Worm (Caenorhabditis elegans) whole organism, L4 larva: ENCODE data around the gene unc-6.
A peak's percentile ranks its signal among the peaks of the same experiment; 100 is the strongest.

Experiments used
- D1046.2 ChIP-seq: fragments of 200-800 bp; sonication (Bioruptor generic); IDR thresholded peaks from 2 replicates; pipeline ENCODE4 v1.3.6; 2022; ENCODE audit warnings: missing genetic modification characterization, missing compliant biosample characterization
- R02D3.7 ChIP-seq: fragments of 150-350 bp; sonication (generic microtip); optimal IDR thresholded peaks from 3 replicates; lab custom pipeline; 2014; ENCODE audit warnings: missing biosample characterization, missing genetic modification characterization
- T20F7.1 ChIP-seq: fragments of 200-800 bp; sonication (Bioruptor generic); optimal IDR thresholded peaks from 2 replicates; lab custom pipeline; 2018; ENCODE audit warnings: mild to moderate bottlenecking, missing genetic modification characterization, missing compliant biosample characterization
- Y105C5A.15 ChIP-seq: fragments of 200-800 bp; sonication (Bioruptor generic); IDR thresholded peaks from 2 replicates; pipeline ENCODE4 v1.3.6; 2022; ENCODE audit warnings: missing genetic modification characterization, missing compliant biosample characterization
- ZK337.2 ChIP-seq: fragments of 200-800 bp; sonication (Bioruptor generic); IDR thresholded peaks from 2 replicates; pipeline ENCODE4 v1.3.6; 2022; ENCODE audit warnings: missing genetic modification reagents, missing genetic modification characterization, missing compliant biosample characterization
- ZK546.5 ChIP-seq, 2 experiments: sonication (generic microtip); optimal IDR thresholded peaks; 2 replicates each; lab custom pipeline; 2017; ENCODE audit warnings: missing biosample characterization in 2 of 2, missing genetic modification characterization in 2 of 2
- arid-1 ChIP-seq: fragments of 200-800 bp; sonication (Bioruptor generic); conservative IDR thresholded peaks from 2 replicates; pipeline ENCODE4 v1.3.6; 2022; ENCODE audit warnings: missing genetic modification reagents, missing genetic modification characterization, missing compliant biosample characterization
- ceh-32 ChIP-seq: sonication (generic microtip); optimal IDR thresholded peaks from 2 replicates; lab custom pipeline; 2016; ENCODE audit warnings: mild to moderate bottlenecking, missing genetic modification characterization, missing compliant biosample characterization; ENCODE audit not compliant: poor library complexity
- ceh-62 ChIP-seq: sonication (generic microtip); optimal IDR thresholded peaks from 2 replicates; lab custom pipeline; 2017; ENCODE audit warnings: missing biosample characterization, missing genetic modification characterization
- daf-16 ChIP-seq, 3 experiments: sonication (generic microtip); optimal IDR thresholded peaks; 2 replicates each; lab custom pipeline; 2016 to 2017; ENCODE audit warnings: missing genetic modification characterization in 3 of 3, missing genetic modification reagents in 3 of 3, mild to moderate bottlenecking in 2 of 3, missing compliant biosample characterization in 2 of 3, missing biosample characterization in 1 of 3, moderate library complexity in 1 of 3
- daf-19 ChIP-seq: fragments of 200-800 bp; sonication (Bioruptor generic); conservative IDR thresholded peaks from 2 replicates; pipeline ENCODE4 v1.3.6; 2022; ENCODE audit warnings: missing genetic modification characterization, missing compliant biosample characterization
- dmd-6 ChIP-seq: fragments of 200-800 bp; sonication (Bioruptor generic); IDR thresholded peaks from 2 replicates; pipeline ENCODE4 v1.3.6; 2022; ENCODE audit warnings: missing genetic modification reagents, missing genetic modification characterization, missing compliant biosample characterization
- dmd-9 ChIP-seq: fragments of 200-800 bp; sonication (Bioruptor generic); IDR thresholded peaks from 2 replicates; pipeline ENCODE4 v1.3.6; 2022; ENCODE audit warnings: missing genetic modification reagents, missing genetic modification characterization, missing compliant biosample characterization
- dve-1 ChIP-seq: sonication (generic microtip); optimal IDR thresholded peaks from 2 replicates; lab custom pipeline; 2017; ENCODE audit warnings: antibody characterized with exemption, mild to moderate bottlenecking, missing genetic modification characterization, missing compliant biosample characterization; ENCODE audit not compliant: insufficient read depth
- gei-8 ChIP-seq: fragments of 200-800 bp; sonication (Bioruptor generic); optimal IDR thresholded peaks from 2 replicates; lab custom pipeline; 2018; ENCODE audit warnings: mild to moderate bottlenecking, missing genetic modification characterization, missing compliant biosample characterization
- hif-1 ChIP-seq, 2 experiments: sonication (generic microtip); optimal IDR thresholded peaks; 2 replicates each; lab custom pipeline; 2016 to 2017; ENCODE audit warnings: missing compliant biosample characterization in 2 of 2, missing genetic modification characterization in 2 of 2, missing genetic modification reagents in 2 of 2, missing genotype in 2 of 2, mild to moderate bottlenecking in 1 of 2
- hlh-11 ChIP-seq: fragments of 200-800 bp; sonication (Bioruptor generic); optimal IDR thresholded peaks from 2 replicates; lab custom pipeline; 2018; ENCODE audit warnings: mild to moderate bottlenecking, missing genetic modification characterization, missing compliant biosample characterization
- hmg-1.1 ChIP-seq: fragments of 200-800 bp; sonication (Bioruptor generic); IDR thresholded peaks from 2 replicates; pipeline ENCODE4 v1.3.6; 2022; ENCODE audit warnings: missing genetic modification reagents, missing genetic modification characterization, missing compliant biosample characterization
- lin-29 ChIP-seq: fragments of 200-800 bp; sonication (Bioruptor generic); IDR thresholded peaks from 2 replicates; pipeline ENCODE4 v1.3.6; 2022; ENCODE audit warnings: missing genetic modification reagents, missing genetic modification characterization, missing compliant biosample characterization
- lir-3 ChIP-seq: sonication (generic microtip); optimal IDR thresholded peaks from 2 replicates; lab custom pipeline; 2016; ENCODE audit warnings: mild to moderate bottlenecking, missing genetic modification characterization, missing compliant biosample characterization
- lsy-2 ChIP-seq, 2 experiments: fragments of 150-350 bp in 1 of 2; sonication (generic microtip) in 1 of 2; optimal IDR thresholded peaks; 2 replicates each; lab custom pipeline; 2014 to 2017; ENCODE audit warnings: missing biosample characterization in 2 of 2, missing genetic modification characterization in 2 of 2
- madf-5 ChIP-seq, 2 experiments: fragments of 200-800 bp; sonication (Bioruptor generic); IDR thresholded peaks; 2 replicates each; pipeline ENCODE4 v1.3.6; 2022; ENCODE audit warnings: missing compliant biosample characterization in 2 of 2, missing genetic modification characterization in 2 of 2
- madf-9 ChIP-seq: fragments of 200-800 bp; sonication (Bioruptor generic); conservative IDR thresholded peaks from 2 replicates; pipeline ENCODE4 v1.3.6; 2022; ENCODE audit warnings: missing genetic modification reagents, missing genetic modification characterization, missing compliant biosample characterization
- mes-2 ChIP-seq: sonication (generic microtip); optimal IDR thresholded peaks from 2 replicates; lab custom pipeline; 2016; ENCODE audit warnings: missing genotype, mild to moderate bottlenecking, missing genetic modification characterization, missing compliant biosample characterization; ENCODE audit not compliant: poor library complexity, severe bottlenecking
- mxl-3 ChIP-seq: fragments of 200-800 bp; sonication (Bioruptor generic); optimal IDR thresholded peaks from 2 replicates; lab custom pipeline; 2018; ENCODE audit warnings: mild to moderate bottlenecking, missing genetic modification characterization, missing compliant biosample characterization
- nhr-11 ChIP-seq: fragments of 150-350 bp; optimal IDR thresholded peaks from 2 replicates; lab custom pipeline; 2014; ENCODE audit warnings: missing biosample characterization, missing genetic modification characterization
- nhr-28 ChIP-seq: fragments of 150-350 bp; optimal IDR thresholded peaks from 2 replicates; lab custom pipeline; 2014; ENCODE audit warnings: missing biosample characterization, missing genetic modification characterization
- nhr-48 ChIP-seq: sonication (generic microtip); optimal IDR thresholded peaks from 2 replicates; lab custom pipeline; 2016; ENCODE audit warnings: mild to moderate bottlenecking, missing genetic modification characterization, missing compliant biosample characterization
- nhr-6 ChIP-seq: fragments of 150-350 bp; optimal IDR thresholded peaks from 2 replicates; lab custom pipeline; 2014; ENCODE audit warnings: missing biosample characterization, missing genetic modification characterization
- pha-4 ChIP-seq, 2 experiments: fragments of 150-350 bp in 1 of 2; fragments of 200-800 bp in 1 of 2; sonication (Bioruptor generic) in 1 of 2; IDR thresholded peaks in 1 of 2; optimal IDR thresholded peaks in 1 of 2; 2 replicates each; pipeline versions ENCODE4 v1.3.6 to Lab custom; 2014 to 2022; ENCODE audit warnings: missing genetic modification characterization in 2 of 2, missing genetic modification reagents in 2 of 2, missing biosample characterization in 1 of 2, missing compliant biosample characterization in 1 of 2
- php-3 ChIP-seq: fragments of 200-800 bp; sonication (Bioruptor generic); IDR thresholded peaks from 2 replicates; pipeline ENCODE4 v1.3.6; 2022; ENCODE audit warnings: missing genetic modification reagents, missing genetic modification characterization, missing compliant biosample characterization
- rbr-2 ChIP-seq: sonication (generic microtip); optimal IDR thresholded peaks from 2 replicates; lab custom pipeline; 2016; ENCODE audit warnings: missing genotype, missing genetic modification characterization, missing compliant biosample characterization
- set-16 ChIP-seq: fragments of 200-800 bp; sonication (Bioruptor generic); IDR thresholded peaks from 2 replicates; pipeline ENCODE4 v1.3.6; 2022; ENCODE audit warnings: missing genetic modification reagents, missing genetic modification characterization, missing compliant biosample characterization
- snpc-4 ChIP-seq: fragments of 150-350 bp; optimal IDR thresholded peaks from 2 replicates; lab custom pipeline; 2014; ENCODE audit warnings: missing biosample characterization, missing genetic modification characterization
- tra-1 ChIP-seq: fragments of 200-800 bp; sonication (Bioruptor generic); IDR thresholded peaks from 2 replicates; pipeline ENCODE4 v1.3.6; 2022; ENCODE audit warnings: missing genetic modification reagents, missing genetic modification characterization, missing compliant biosample characterization
- unc-62 ChIP-seq, 3 experiments: fragments of 150-350 bp in 1 of 3; sonication (generic microtip); optimal IDR thresholded peaks in 2 of 3; peaks in 1 of 3; 1 replicate in 1 of 3; 2 replicates in 2 of 3; lab custom pipeline; 2014 to 2017; ENCODE audit warnings: missing biosample characterization in 3 of 3, missing genetic modification characterization in 3 of 3, missing genetic modification reagents in 3 of 3, missing genotype in 1 of 3
- ztf-7 ChIP-seq: fragments of 150-350 bp; optimal IDR thresholded peaks from 2 replicates; lab custom pipeline; 2014; ENCODE audit warnings: missing biosample characterization, missing genetic modification characterization

The unc-6 gene

ce11 chrX:6902958-6903357, 13.5 kb downstream of the unc-6 start (continued):
- TF ChIP-seq hmg-1.1 (GFP tag; lab: Robert Waterston, UW) (peak; percentile 68), dmd-6 (GFP tag; lab: Robert Waterston, UW) (peak; percentile 70), tra-1 (GFP tag; lab: Robert Waterston, UW) (peak; percentile 87), mes-2 (tag; lab: Kevin White, UChicago) (peak; percentile 82), unc-62 (GFP tag; optimal IDR thresholded peaks at IDR 0.05 in 1 of 2; lab: Kevin White, UChicago) (no peak), unc-62 (tag; optimal IDR thresholded peaks at IDR 0.05; lab: Kevin White, UChicago) (no peak), lsy-2 (tag; optimal IDR thresholded peaks at IDR 0.05; lab: Kevin White, UChicago) (peak in 1 of 2 experiments; percentile 42), lir-3 (tag; lab: Kevin White, UChicago) (peak; percentile 60), D1046.2 (GFP tag; lab: Robert Waterston, UW) (peak; percentile 58; the same call in 1 of the 2 replicates), rbr-2 (peak; percentile 55), gei-8 (GFP tag; lab: Kevin White, UChicago) (peak; percentile 63), hlh-11 (tag; lab: Kevin White, UChicago) (peak; percentile 59), ztf-7 (tag; lab: Kevin White, UChicago) (peak; percentile 29), hif-1 (tag; optimal IDR thresholded peaks at IDR 0.05; lab: Kevin White, UChicago) (peak in 1 of 2 experiments; percentile 36), ceh-62 (no peak), snpc-4 (tag; lab: Kevin White, UChicago) (no peak), php-3 (GFP tag; lab: Robert Waterston, UW) (peak; percentile 75), R02D3.7 (tag; lab: Kevin White, UChicago) (no peak), nhr-48 (tag; lab: Kevin White, UChicago) (peak; percentile 46), nhr-11 (peak; percentile 15), T20F7.1 (GFP tag; lab: Kevin White, UChicago) (peak; percentile 43), arid-1 (GFP tag; lab: Robert Waterston, UW) (peak; percentile 59), nhr-6 (tag; lab: Kevin White, UChicago) (peak; percentile 43), madf-9 (GFP tag; lab: Robert Waterston, UW) (peak; percentile 80), dmd-9 (GFP tag; lab: Robert Waterston, UW) (peak; percentile 74), nhr-28 (tag; lab: Kevin White, UChicago) (peak; percentile 56), daf-19 (GFP tag; lab: Robert Waterston, UW) (peak; percentile 90), pha-4 (GFP tag; IDR thresholded peaks at IDR 0.05; lab: Robert Waterston, UW) (peak; percentile 80; the same call in 1 of the 2 replicates), pha-4 (tag; optimal IDR thresholded peaks at IDR 0.05; lab: Kevin White, UChicago) (no peak), Y105C5A.15 (GFP tag; lab: Robert Waterston, UW) (0 out of 2 replicates have a peak, but pooled peaks have one; percentile 80), ceh-32 (tag; lab: Kevin White, UChicago) (no peak), dve-1 (peak; percentile 63)
- TF ChIP-seq, all 104 proteins: peak for 54

ce11 chrX:6904064-6904771, 14.7 kb downstream of the unc-6 start, which contains the start of gene sid-5:
Gene sid-5, plus strand, starts transcription at chrX:6904721.
- TF ChIP-seq dve-1 (peak; percentile 40), mxl-3 (GFP tag; lab: Kevin White, UChicago) (no peak), ZK546.5 (tag; optimal IDR thresholded peaks at IDR 0.05; lab: Kevin White, UChicago) (no peak), madf-5 (GFP tag; IDR thresholded peaks at IDR 0.05; lab: Robert Waterston, UW) (no peak), set-16 (GFP tag; lab: Robert Waterston, UW) (no peak), ZK337.2 (GFP tag; lab: Robert Waterston, UW) (no peak), T20F7.1 (GFP tag; lab: Kevin White, UChicago) (no peak), ztf-7 (tag; lab: Kevin White, UChicago) (no peak), lin-29 (GFP tag; lab: Robert Waterston, UW) (no peak), daf-16 (GFP tag; optimal IDR thresholded peaks at IDR 0.05; lab: Kevin White, UChicago) (peak in 1 of 2 experiments; percentile 50), daf-16 (tag; optimal IDR thresholded peaks at IDR 0.05; lab: Kevin White, UChicago) (peak; percentile 47)
- TF ChIP-seq, all 104 proteins: peak for 2
